Worm (Caenorhabditis elegans): ENCODE data around the gene F22E5.7.
A peak's percentile ranks its signal among the peaks of the same experiment; 100 is the strongest.
"Not testable (repeated sequence)": the region's sequence is repeated elsewhere in the genome, so short reads cannot be mapped to it uniquely, and the experiment has no call there.

F22E5.7 gene

ce11 chrII:2641777-2642176 is at the start of gene F22E5.7:
Gene F22E5.7 (plus strand): TSS chrII:2642077.
- TF ChIP-seq ztf-23 (GFP tag; IDR thresholded peaks at IDR 0.05) (no peak), ztf-29 (GFP tag; IDR thresholded peaks at IDR 0.05) (no peak)

ce11 chrII:2600176-2600575 is 41.7 kb upstream of the F22E5.7 start, which contains the start of gene F33H12.1:
Gene F33H12.1 (plus strand): TSS chrII:2600476.
- TF ChIP-seq tab-1 (GFP tag; IDR thresholded peaks at IDR 0.05); klf-2 (GFP tag; conservative IDR thresholded peaks at IDR 0.05); flt-1 (GFP tag; IDR thresholded peaks at IDR 0.05): not testable (repeated sequence)

ce11 chrII:2600931-2601330 is 40.9 kb upstream of the F22E5.7 start:
- TF ChIP-seq med-1 (GFP tag; optimal IDR thresholded peaks at IDR 0.05; ENCODE audit: insufficient read depth): no peak
- no peak for TF ChIP-seq ref-1 (GFP tag; conservative IDR thresholded peaks at IDR 0.05)
- TF ChIP-seq ztf-23 (GFP tag; IDR thresholded peaks at IDR 0.05): no peak
- TF ChIP-seq tab-1 (GFP tag; IDR thresholded peaks at IDR 0.05): no peak
- TF ChIP-seq cog-1 (tag; optimal IDR thresholded peaks at IDR 0.05): no peak
- no peak for TF ChIP-seq flt-1 (GFP tag; IDR thresholded peaks at IDR 0.05)
- TF ChIP-seq ztf-29 (GFP tag; IDR thresholded peaks at IDR 0.05): no peak
- no peak for TF ChIP-seq klf-2 (GFP tag; conservative IDR thresholded peaks at IDR 0.05)
- TF ChIP-seq T22C8.4 (GFP tag; IDR thresholded peaks at IDR 0.05): no peak

ce11 chrII:2605319-2605718 is 36.6 kb upstream of the F22E5.7 start, which contains the start of gene sri-77:
Gene sri-77 (minus strand): TSS chrII:2605419.
- TF ChIP-seq flt-1 (GFP tag; IDR thresholded peaks at IDR 0.05) (no peak), T22C8.4 (GFP tag; IDR thresholded peaks at IDR 0.05) (no peak), tab-1 (GFP tag; IDR thresholded peaks at IDR 0.05) (no peak), ztf-23 (GFP tag; IDR thresholded peaks at IDR 0.05) (no peak), ref-1 (GFP tag; conservative IDR thresholded peaks at IDR 0.05) (no peak), ztf-29 (GFP tag; IDR thresholded peaks at IDR 0.05) (no peak), med-1 (GFP tag; optimal IDR thresholded peaks at IDR 0.05; ENCODE audit: insufficient read depth) (no peak), cog-1 (tag; optimal IDR thresholded peaks at IDR 0.05) (no peak), klf-2 (GFP tag; conservative IDR thresholded peaks at IDR 0.05) (no peak)

- TF ChIP-seq cog-1 (tag; optimal IDR thresholded peaks at IDR 0.05): no peak
- TF ChIP-seq ztf-29 (GFP tag; IDR thresholded peaks at IDR 0.05): no peak
- TF ChIP-seq tab-1 (GFP tag; IDR thresholded peaks at IDR 0.05): no peak
- no peak for TF ChIP-seq flt-1 (GFP tag; IDR thresholded peaks at IDR 0.05)
- TF ChIP-seq klf-2 (GFP tag; conservative IDR thresholded peaks at IDR 0.05): no peak
These were observed 31.5 kb upstream of the F22E5.7 start, which contains the start of gene sri-38 for ce11 chrII:2610202-2610912. Gene sri-38 (plus strand): TSS chrII:2610862.

- TF ChIP-seq ref-1 (GFP tag; conservative IDR thresholded peaks at IDR 0.05) (no peak), ztf-29 (GFP tag; IDR thresholded peaks at IDR 0.05) (peak; percentile 38; the same call in 1 of the 2 replicates)
These were observed 30.9 kb upstream of the F22E5.7 start for ce11 chrII:2611009-2611408.

- not testable (repeated sequence) for TF ChIP-seq flt-1 (GFP tag; IDR thresholded peaks at IDR 0.05); klf-2 (GFP tag; conservative IDR thresholded peaks at IDR 0.05); T22C8.4 (GFP tag; IDR thresholded peaks at IDR 0.05)
These were observed 29.6 kb upstream of the F22E5.7 start, which contains the start of gene D2062.13 for ce11 chrII:2612278-2612677. Gene D2062.13 (plus strand): TSS chrII:2612578.

ce11 chrII:2616634-2617033 is 25.2 kb upstream of the F22E5.7 start, which contains the start of gene msrp-5:
Gene msrp-5 (plus strand): TSS chrII:2616934.
- TF ChIP-seq tab-1, ztf-29, T22C8.4 (GFP tag; IDR thresholded peaks at IDR 0.05): not testable (repeated sequence)

ce11 chrII:2619148-2619547 is 22.7 kb upstream of the F22E5.7 start, which contains the start of gene msrp-6:
Gene msrp-6 (plus strand): TSS chrII:2619448.
- TF ChIP-seq tab-1, ztf-29, T22C8.4 (GFP tag; IDR thresholded peaks at IDR 0.05): not testable (repeated sequence)

ce11 chrII:2622480-2622879 is 19.4 kb upstream of the F22E5.7 start, which contains the start of gene D2062.5:
Gene D2062.5 (plus strand): TSS chrII:2622780.
- no peak for TF ChIP-seq ztf-23 (GFP tag; IDR thresholded peaks at IDR 0.05)
- TF ChIP-seq med-1 (GFP tag; optimal IDR thresholded peaks at IDR 0.05; ENCODE audit: insufficient read depth): no peak
- TF ChIP-seq flt-1 (GFP tag; IDR thresholded peaks at IDR 0.05): no peak
- no peak for TF ChIP-seq cog-1 (tag; optimal IDR thresholded peaks at IDR 0.05)
- TF ChIP-seq T22C8.4 (GFP tag; IDR thresholded peaks at IDR 0.05): no peak
- no peak for TF ChIP-seq ref-1 (GFP tag; conservative IDR thresholded peaks at IDR 0.05)

- TF ChIP-seq T22C8.4 (GFP tag; IDR thresholded peaks at IDR 0.05): peak; percentile 53; the same call in 1 of the 2 replicates
These were observed 18.9 kb upstream of the F22E5.7 start, which contains the start of gene D2062.4 for ce11 chrII:2622936-2623452. Gene D2062.4 (plus strand): TSS chrII:2623402.

All from whole organism, midembryonic.